Worm (Caenorhabditis elegans): ENCODE data around the gene F40F12.9.

DNA sequence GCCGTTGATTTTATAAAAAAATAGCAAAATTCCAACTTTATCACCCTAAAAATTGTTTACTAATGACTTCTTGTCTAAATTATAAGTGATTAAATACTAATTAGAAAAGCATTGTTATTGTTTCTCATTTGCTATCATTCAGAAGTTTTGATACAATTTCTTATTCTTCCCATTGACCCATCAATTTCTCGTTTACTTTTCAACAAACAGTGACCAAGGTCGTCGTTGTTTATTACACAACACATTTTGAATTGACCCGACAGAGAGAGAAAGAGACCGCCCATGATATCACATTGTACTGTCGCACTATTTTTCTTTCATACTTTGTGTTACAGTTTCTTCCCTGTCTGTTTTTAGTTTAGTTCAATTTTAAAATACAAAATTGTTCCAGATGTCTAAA is 16.2 kb downstream of the F40F12.9 start, which contains the start of gene ttr-2:
- TF ChIP-seq snpc-4 (tag; optimal IDR thresholded peaks at IDR 0.05) (no peak), ceh-39 (tag; optimal IDR thresholded peaks at IDR 0.05) (no peak), pha-4 (tag; optimal IDR thresholded peaks at IDR 0.05) (no peak), unc-39 (tag; optimal IDR thresholded peaks at IDR 0.05) (no peak)
